Worm (Caenorhabditis elegans) whole organism, early embryonic: ENCODE data around the gene lin-9.

Experiments
- hmbx-1 ChIP-seq: sonication (generic microtip); optimal IDR thresholded peaks from 2 replicates; lab custom pipeline; 2016; ENCODE audit warnings: mild to moderate bottlenecking, missing genetic modification characterization, missing compliant biosample characterization
- hnd-1 ChIP-seq: sonication (generic microtip); optimal IDR thresholded peaks from 2 replicates; lab custom pipeline; 2016; ENCODE audit warnings: missing genetic modification characterization, missing compliant biosample characterization
- tbx-11 ChIP-seq: fragments of 200-800 bp; sonication (Bioruptor generic); IDR thresholded peaks from 2 replicates; pipeline ENCODE4 v1.3.6; 2022; ENCODE audit warnings: missing genetic modification characterization, missing compliant biosample characterization

DNA sequence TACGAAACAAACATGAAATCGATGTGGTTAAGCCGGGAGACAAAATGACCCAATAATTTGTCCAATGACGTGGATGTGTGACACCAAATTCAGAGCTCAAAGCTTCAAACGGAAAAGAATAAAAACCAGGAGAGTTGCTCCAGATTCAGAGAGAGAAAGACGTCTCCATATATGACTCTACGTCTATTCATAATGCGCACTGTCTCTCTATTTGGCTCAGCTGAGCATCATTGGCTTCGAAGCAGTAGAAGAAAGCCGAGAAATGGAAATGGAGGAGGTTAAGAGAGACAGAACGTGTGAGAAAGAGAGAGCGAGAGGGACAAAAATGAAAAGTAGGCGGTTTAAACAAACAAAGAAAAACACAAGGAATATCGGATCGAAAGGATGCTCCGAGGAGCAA, 17.6 kb downstream of the lin-9 start:
- TF ChIP-seq tbx-11 (GFP tag; lab: Robert Waterston, UW) (no peak), hmbx-1 (tag; lab: Kevin White, UChicago) (no peak), hnd-1 (tag; lab: Kevin White, UChicago) (no peak)
